Worm (Caenorhabditis elegans): ENCODE results near the gene C30H6.12.

C30H6.12 gene

ce11 chrIV:17383046-17383445 is at the start of gene C30H6.12:
Gene C30H6.12 (plus strand): TSS chrIV:17383346.
- TF ChIP-seq egl-13 (tag; optimal IDR thresholded peaks at IDR 0.05) (no peak), nhr-85 (tag) (no peak), elt-3 (tag; optimal IDR thresholded peaks at IDR 0.05) (no peak), aha-1 (tag; optimal IDR thresholded peaks at IDR 0.05) (no peak), alr-1 (tag; optimal IDR thresholded peaks at IDR 0.05; ENCODE audit: borderline replicate concordance) (no peak), ceh-63 (GFP tag; optimal IDR thresholded peaks at IDR 0.05) (no peak), dsc-1 (tag; optimal IDR thresholded peaks at IDR 0.05) (no peak), ztf-11 (tag; optimal IDR thresholded peaks at IDR 0.05) (no peak), xbp-1 (tag; optimal IDR thresholded peaks at IDR 0.05) (no peak), C04F5.9 (tag; optimal IDR thresholded peaks at IDR 0.05) (no peak), tlp-1 (tag; optimal IDR thresholded peaks at IDR 0.05) (no peak), fos-1 (tag; optimal IDR thresholded peaks at IDR 0.05) (no peak), F16B12.6 (tag; optimal IDR thresholded peaks at IDR 0.05) (no peak), grh-1 (GFP tag; IDR thresholded peaks at IDR 0.05) (no peak), ces-1 (GFP tag; optimal IDR thresholded peaks at IDR 0.05) (no peak)

- peak; percentile 14 for TF ChIP-seq rnt-1 (tag; optimal IDR thresholded peaks at IDR 0.05)
- TF ChIP-seq nhr-19 (GFP tag; conservative IDR thresholded peaks at IDR 0.05), result no peak
- no peak for TF ChIP-seq tlp-1 (tag; optimal IDR thresholded peaks at IDR 0.05)
- no peak for TF ChIP-seq sup-37 (GFP tag; optimal IDR thresholded peaks at IDR 0.05)
- no peak for TF ChIP-seq vab-15 (tag; optimal IDR thresholded peaks at IDR 0.05)
- TF ChIP-seq lin-35 (GFP tag; optimal IDR thresholded peaks at IDR 0.05), result peak in 1 of 2 experiments; percentile 51
- TF ChIP-seq snu-23 (GFP tag; optimal IDR thresholded peaks at IDR 0.05), result peak; percentile 30
- TF ChIP-seq pax-3 (tag; optimal IDR thresholded peaks at IDR 0.05), result no peak
- peak; percentile 16 for TF ChIP-seq nhr-71 (tag; optimal IDR thresholded peaks at IDR 0.05)
- TF ChIP-seq tbx-2 (tag; optimal IDR thresholded peaks at IDR 0.05), result no peak
- TF ChIP-seq xbp-1 (tag; optimal IDR thresholded peaks at IDR 0.05), result no peak
- TF ChIP-seq efl-1 (optimal IDR thresholded peaks at IDR 0.05), result peak; percentile 15 to 42
- peak; percentile 12 to 86 for TF ChIP-seq efl-1 (GFP tag; optimal IDR thresholded peaks at IDR 0.05 in 1 of 2)
- TF ChIP-seq ztf-4 (tag; optimal IDR thresholded peaks at IDR 0.05), result no peak
- TF ChIP-seq lsy-2 (tag; optimal IDR thresholded peaks at IDR 0.05), result peak in 1 of 2 experiments; percentile 47
- no peak for TF ChIP-seq fkh-10 (GFP tag; optimal IDR thresholded peaks at IDR 0.05)
- peak; percentile 63 for TF ChIP-seq lin-14 (GFP tag; optimal IDR thresholded peaks at IDR 0.05)
- TF ChIP-seq C34B4.2 (tag; optimal IDR thresholded peaks at IDR 0.05), result no peak
- TF ChIP-seq ets-5 (GFP tag; IDR thresholded peaks at IDR 0.05), result no peak
- TF ChIP-seq lin-13 (GFP tag; optimal IDR thresholded peaks at IDR 0.05), result no peak
- TF ChIP-seq fos-1 (tag; optimal IDR thresholded peaks at IDR 0.05), result no peak
- TF ChIP-seq egl-13 (tag; optimal IDR thresholded peaks at IDR 0.05), result no peak
- TF ChIP-seq mep-1 (tag; optimal IDR thresholded peaks at IDR 0.05), result peak; percentile 48
- TF ChIP-seq ces-1 (GFP tag; optimal IDR thresholded peaks at IDR 0.05), result no peak
- no peak for TF ChIP-seq nhr-77 (tag; optimal IDR thresholded peaks at IDR 0.05)
- no peak for TF ChIP-seq Y116A8C.19 (tag; optimal IDR thresholded peaks at IDR 0.05; ENCODE audit: borderline replicate concordance)
- peak in 1 of 3 experiments; percentile 21 for TF ChIP-seq dpl-1 (GFP tag; optimal IDR thresholded peaks at IDR 0.05)
- TF ChIP-seq efl-3 (GFP tag; optimal IDR thresholded peaks at IDR 0.05), result no peak
- peak in 1 of 2 experiments; percentile 22 for TF ChIP-seq mdl-1 (tag; optimal IDR thresholded peaks at IDR 0.05)
- no peak for TF ChIP-seq jun-1 (tag; optimal IDR thresholded peaks at IDR 0.05)
- no peak for TF ChIP-seq zip-4 (GFP tag; optimal IDR thresholded peaks at IDR 0.05)
- TF ChIP-seq snpc-4 (tag; optimal IDR thresholded peaks at IDR 0.05), result no peak
These were observed 49.4 kb upstream of the C30H6.12 start, which contains the start of gene C49C3.15 for ce11 chrIV:17333542-17334281. Gene C49C3.15 (plus strand): TSS chrIV:17334231.
